Worm (Caenorhabditis elegans) whole organism, L1 larva: ENCODE data around the gene clec-243.

Source experiments
- aly-2 ChIP-seq: fragments of 150-350 bp; optimal IDR thresholded peaks from 2 replicates; lab custom pipeline; 2014; ENCODE audit warnings: missing biosample characterization, missing genetic modification characterization
- unc-62 ChIP-seq: fragments of 150-350 bp; optimal IDR thresholded peaks from 2 replicates; lab custom pipeline; 2014; ENCODE audit warnings: missing biosample characterization, missing genetic modification reagents, missing genetic modification characterization

DNA sequence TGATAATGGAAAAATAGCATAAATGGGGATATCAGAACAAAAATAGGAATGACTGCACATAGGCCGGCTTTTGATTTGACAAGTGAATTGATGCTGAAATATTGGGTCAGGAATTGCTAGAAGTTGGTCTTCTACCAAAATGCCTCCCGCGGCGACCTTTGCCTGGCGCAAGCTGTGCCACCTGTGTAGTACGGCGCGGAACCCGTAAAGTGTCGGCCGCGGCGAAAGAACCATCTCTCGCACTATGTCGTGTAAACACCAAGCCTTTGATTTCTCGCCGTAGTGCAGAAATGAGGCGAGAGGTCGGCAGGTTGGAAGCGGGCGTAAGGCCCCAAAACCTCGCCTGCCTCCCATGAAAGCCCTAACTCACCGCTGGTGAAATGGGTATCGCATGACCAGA is 12.6 kb upstream of the clec-243 start:
- no peak for TF ChIP-seq unc-62 (GFP tag; lab: Kevin White, UChicago)
- no peak for TF ChIP-seq aly-2
